Worm (Caenorhabditis elegans): Measurements from ENCODE around the gene spat-2.

Gene spat-2

DNA sequence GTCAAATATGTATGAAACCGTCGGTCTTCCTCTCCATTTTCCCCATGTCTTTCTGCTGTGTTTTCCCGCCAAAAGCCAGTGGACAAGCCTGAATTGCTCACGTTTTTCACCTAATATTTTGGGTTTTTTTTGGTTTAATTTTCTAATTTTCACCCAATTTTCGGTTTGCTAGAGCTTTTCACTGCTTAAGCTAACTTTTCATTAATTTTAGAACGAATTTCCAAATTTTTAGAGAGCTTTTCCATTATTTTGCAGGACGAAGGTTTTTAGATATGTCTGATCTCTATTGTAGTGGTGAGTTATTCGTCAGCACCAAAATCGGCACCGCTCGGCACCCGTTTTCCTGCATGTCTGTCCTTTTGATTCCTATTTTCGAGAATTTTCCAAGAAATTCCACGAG is 16.9 kb downstream of the spat-2 start:
- no peak for TF ChIP-seq fos-1 (tag; optimal IDR thresholded peaks at IDR 0.05)
- no peak for TF ChIP-seq F13H6.1 (tag; optimal IDR thresholded peaks at IDR 0.05)
- TF ChIP-seq lin-13 (GFP tag; optimal IDR thresholded peaks at IDR 0.05): no peak
- TF ChIP-seq unc-55 (GFP tag; optimal IDR thresholded peaks at IDR 0.05): no peak
- TF ChIP-seq nhr-237 (tag; optimal IDR thresholded peaks at IDR 0.05): no peak
- TF ChIP-seq nhr-6 (tag; optimal IDR thresholded peaks at IDR 0.05): no peak
- TF ChIP-seq R02D3.7 (tag; optimal IDR thresholded peaks at IDR 0.05): no peak
- no peak for TF ChIP-seq sma-3 (GFP tag; optimal IDR thresholded peaks at IDR 0.05)
- no peak for TF ChIP-seq lin-39 (tag; optimal IDR thresholded peaks at IDR 0.05)

DNA sequence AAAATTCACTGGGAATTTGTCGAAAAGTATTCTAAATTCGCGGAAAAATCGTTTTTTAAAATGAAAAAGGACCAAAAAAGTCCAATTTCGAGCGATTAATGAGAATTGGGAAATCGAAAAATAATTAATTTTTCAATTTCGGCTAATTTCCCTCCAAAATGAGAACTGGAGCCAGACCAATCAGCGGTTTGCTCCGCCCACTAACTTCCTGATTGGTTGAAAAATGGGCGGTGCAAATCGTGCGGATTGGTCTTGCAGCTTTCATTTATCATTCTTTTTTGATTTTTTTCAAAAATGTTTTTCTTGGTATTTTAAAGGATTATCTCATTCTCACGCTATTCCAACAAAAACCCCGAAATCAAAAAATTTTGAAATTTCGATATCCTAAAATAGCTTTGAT is 17.3 kb downstream of the spat-2 start:
- no peak for TF ChIP-seq C34F6.9 (tag; optimal IDR thresholded peaks at IDR 0.05)
- TF ChIP-seq zag-1 (tag; optimal IDR thresholded peaks at IDR 0.05): no peak
- no peak for TF ChIP-seq alr-1 (tag; optimal IDR thresholded peaks at IDR 0.05)
- TF ChIP-seq Y55F3AM.14 (GFP tag; optimal IDR thresholded peaks at IDR 0.05): no peak
- no peak for TF ChIP-seq nhr-11 (tag; optimal IDR thresholded peaks at IDR 0.05)
- no peak for TF ChIP-seq sma-3 (GFP tag; optimal IDR thresholded peaks at IDR 0.05)
- TF ChIP-seq lin-39 (tag; optimal IDR thresholded peaks at IDR 0.05): no peak
- no peak for TF ChIP-seq ceh-16 (tag; optimal IDR thresholded peaks at IDR 0.05)
- TF ChIP-seq nhr-6 (tag; optimal IDR thresholded peaks at IDR 0.05): no peak
- TF ChIP-seq nhr-237 (tag; optimal IDR thresholded peaks at IDR 0.05): no peak

DNA sequence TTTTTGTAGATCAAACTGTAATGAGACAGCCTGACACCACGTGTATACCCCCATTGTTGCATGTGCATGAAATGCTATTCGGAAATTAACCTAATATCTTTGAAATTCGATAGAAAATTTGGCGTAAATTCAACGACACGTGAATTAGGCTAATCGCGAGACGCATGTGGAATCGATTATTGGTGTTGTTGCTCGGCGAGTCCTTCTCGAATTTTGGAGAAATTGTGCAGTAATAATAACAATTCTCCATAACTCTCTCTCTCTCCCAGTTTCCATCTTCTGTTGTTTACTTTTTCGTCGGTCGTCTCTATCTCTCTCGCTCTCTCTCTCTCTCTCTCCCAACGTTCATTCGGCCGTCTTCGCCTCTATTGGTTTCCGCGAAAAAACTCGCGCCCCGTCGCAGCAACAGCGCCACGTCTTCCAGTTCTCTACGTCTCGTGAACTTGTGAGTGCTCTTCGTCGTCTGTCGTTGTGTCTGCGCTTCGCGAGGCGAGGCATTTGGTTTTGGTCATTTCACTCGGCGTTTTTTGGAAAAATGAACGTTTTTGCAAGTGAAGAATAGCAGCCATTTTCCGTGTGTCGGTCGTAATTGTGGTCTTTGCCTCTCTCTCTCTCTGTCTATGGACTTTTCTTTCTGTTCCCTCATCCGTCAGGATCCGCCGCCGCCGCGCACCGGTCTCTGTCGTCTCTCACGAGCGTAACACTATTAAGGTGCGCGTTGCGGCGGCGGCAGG is 18.0 kb downstream of the spat-2 start:
- TF ChIP-seq nhr-11 (tag; optimal IDR thresholded peaks at IDR 0.05): no peak
- TF ChIP-seq nhr-129 (tag; optimal IDR thresholded peaks at IDR 0.05): peak; percentile 67
- no peak for TF ChIP-seq peb-1 (tag; optimal IDR thresholded peaks at IDR 0.05)
- no peak for TF ChIP-seq nhr-10 (tag; optimal IDR thresholded peaks at IDR 0.05)
- no peak for TF ChIP-seq unc-39 (tag; optimal IDR thresholded peaks at IDR 0.05)
- TF ChIP-seq Y55F3AM.14 (GFP tag; optimal IDR thresholded peaks at IDR 0.05): peak; percentile 60
- no peak for TF ChIP-seq nhr-77 (tag; optimal IDR thresholded peaks at IDR 0.05)
- TF ChIP-seq crh-2 (tag; optimal IDR thresholded peaks at IDR 0.05): peak; percentile 94
- TF ChIP-seq nhr-237 (tag; optimal IDR thresholded peaks at IDR 0.05): no peak
- TF ChIP-seq sma-3 (GFP tag; optimal IDR thresholded peaks at IDR 0.05): peak; percentile 53
- peak; percentile 88 for TF ChIP-seq F13H6.1 (tag; optimal IDR thresholded peaks at IDR 0.05)
- peak; percentile 80 for TF ChIP-seq fos-1 (tag; optimal IDR thresholded peaks at IDR 0.05)
- TF ChIP-seq C34F6.9 (tag; optimal IDR thresholded peaks at IDR 0.05): peak; percentile 55
- peak; percentile 69 for TF ChIP-seq nhr-21 (tag; optimal IDR thresholded peaks at IDR 0.05)
- TF ChIP-seq blmp-1 (tag; optimal IDR thresholded peaks at IDR 0.05; ENCODE audit: insufficient read depth): peak; percentile 7
- peak; percentile 60 for TF ChIP-seq lin-13 (GFP tag; optimal IDR thresholded peaks at IDR 0.05)
- no peak for TF ChIP-seq elt-3 (tag; optimal IDR thresholded peaks at IDR 0.05)
- peak; percentile 34 for TF ChIP-seq zag-1 (tag; optimal IDR thresholded peaks at IDR 0.05)
- TF ChIP-seq nhr-6 (tag; optimal IDR thresholded peaks at IDR 0.05): no peak
- TF ChIP-seq ztf-4 (tag; optimal IDR thresholded peaks at IDR 0.05): peak; percentile 2
- peak; percentile 9 for TF ChIP-seq sma-9 (GFP tag; optimal IDR thresholded peaks at IDR 0.05)
- TF ChIP-seq sma-9 (tag; optimal IDR thresholded peaks at IDR 0.05): no peak
- no peak for TF ChIP-seq ama-1 (optimal IDR thresholded peaks at IDR 0.05)
- TF ChIP-seq gmeb-1 (tag; optimal IDR thresholded peaks at IDR 0.05): peak; percentile 44
- no peak for TF ChIP-seq egl-27 (tag; optimal IDR thresholded peaks at IDR 0.05)
- peak; percentile 7 to 43 for TF ChIP-seq mdl-1 (tag; optimal IDR thresholded peaks at IDR 0.05)
- TF ChIP-seq nhr-12 (tag; optimal IDR thresholded peaks at IDR 0.05): no peak
- TF ChIP-seq ztf-1 (GFP tag; conservative IDR thresholded peaks at IDR 0.05): no peak
- peak; percentile 64 for TF ChIP-seq unc-55 (GFP tag; optimal IDR thresholded peaks at IDR 0.05)
- TF ChIP-seq lsy-2 (tag; optimal IDR thresholded peaks at IDR 0.05): peak; percentile 38 to 71
- TF ChIP-seq snpc-4 (tag; optimal IDR thresholded peaks at IDR 0.05): peak; percentile 41
- TF ChIP-seq sem-4 (tag; optimal IDR thresholded peaks at IDR 0.05): peak; percentile 49
- TF ChIP-seq nhr-25 (tag; optimal IDR thresholded peaks at IDR 0.05): peak; percentile 77

DNA sequence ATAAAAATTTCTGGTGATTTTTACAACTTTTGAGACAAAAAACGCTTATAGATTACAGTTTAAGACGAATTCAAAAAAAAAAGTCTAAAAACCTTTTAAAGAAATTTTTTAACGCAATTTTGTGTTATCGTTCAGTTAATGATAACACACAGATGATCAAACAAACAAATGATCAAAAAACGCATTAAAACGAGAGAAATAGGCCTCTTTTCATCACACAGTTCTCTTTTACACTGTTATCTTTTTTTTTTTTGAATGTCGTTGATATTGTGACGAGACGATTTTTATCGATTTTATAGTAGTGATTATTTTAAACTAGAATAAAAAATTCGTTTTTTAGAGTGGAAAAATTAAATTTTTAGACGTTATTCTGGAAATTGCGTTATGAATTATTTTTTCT is 23.0 kb downstream of the spat-2 start:
- TF ChIP-seq ztf-1 (GFP tag; conservative IDR thresholded peaks at IDR 0.05): no peak
- no peak for TF ChIP-seq nhr-129 (tag; optimal IDR thresholded peaks at IDR 0.05)
- TF ChIP-seq fos-1 (tag; optimal IDR thresholded peaks at IDR 0.05): peak; percentile 86
- no peak for TF ChIP-seq mbf-1 (tag; optimal IDR thresholded peaks at IDR 0.05)
- TF ChIP-seq unc-55 (GFP tag; optimal IDR thresholded peaks at IDR 0.05): no peak
- peak; percentile 10 for TF ChIP-seq blmp-1 (tag; optimal IDR thresholded peaks at IDR 0.05; ENCODE audit: insufficient read depth)
- peak; percentile 3 for TF ChIP-seq nhr-25 (tag; optimal IDR thresholded peaks at IDR 0.05)
- no peak for TF ChIP-seq unc-62 (GFP tag; optimal IDR thresholded peaks at IDR 0.05)
- no peak for TF ChIP-seq nhr-77 (tag; optimal IDR thresholded peaks at IDR 0.05)
- TF ChIP-seq skn-1 (tag; optimal IDR thresholded peaks at IDR 0.05): no peak
- no peak for TF ChIP-seq mdl-1 (tag; optimal IDR thresholded peaks at IDR 0.05)
- TF ChIP-seq sem-4 (tag; optimal IDR thresholded peaks at IDR 0.05): no peak
- TF ChIP-seq aly-2 (tag; optimal IDR thresholded peaks at IDR 0.05): no peak
- TF ChIP-seq lin-39 (tag; optimal IDR thresholded peaks at IDR 0.05): no peak
- TF ChIP-seq nhr-10 (tag; optimal IDR thresholded peaks at IDR 0.05): no peak
- no peak for TF ChIP-seq ZK546.5 (tag; optimal IDR thresholded peaks at IDR 0.05)
- TF ChIP-seq R02D3.7 (tag; optimal IDR thresholded peaks at IDR 0.05): no peak
- no peak for TF ChIP-seq elt-3 (tag; optimal IDR thresholded peaks at IDR 0.05)
- no peak for TF ChIP-seq nhr-11 (tag; optimal IDR thresholded peaks at IDR 0.05)
- no peak for TF ChIP-seq ama-1 (optimal IDR thresholded peaks at IDR 0.05)
- no peak for TF ChIP-seq unc-39 (tag; optimal IDR thresholded peaks at IDR 0.05)
- TF ChIP-seq crh-2 (tag; optimal IDR thresholded peaks at IDR 0.05): peak; percentile 51
- TF ChIP-seq egl-27 (tag; optimal IDR thresholded peaks at IDR 0.05): no peak
- peak; percentile 46 for TF ChIP-seq sma-9 (GFP tag; optimal IDR thresholded peaks at IDR 0.05)
- TF ChIP-seq sma-9 (tag; optimal IDR thresholded peaks at IDR 0.05): no peak
- no peak for TF ChIP-seq nhr-6 (tag; optimal IDR thresholded peaks at IDR 0.05)
- TF ChIP-seq dmd-4 (tag; optimal IDR thresholded peaks at IDR 0.05): no peak
